Fruit fly (Drosophila melanogaster): Measurements from ENCODE around the gene Mkk4.

Mkk4 gene

dm6 chr3R:8642376-8642966 is 8.1 kb downstream of the Mkk4 start:
- no peak for TF ChIP-seq CG17801 (GFP tag; optimal IDR thresholded peaks at IDR 0.05; ENCODE audit: partially characterized antibody)

dm6 chr3R:8638629-8639028 is 12.0 kb downstream of the Mkk4 start:
- no peak for TF ChIP-seq CG17801 (GFP tag; optimal IDR thresholded peaks at IDR 0.05; ENCODE audit: partially characterized antibody)

- no peak for TF ChIP-seq CG17801 (GFP tag; optimal IDR thresholded peaks at IDR 0.05; ENCODE audit: partially characterized antibody)
Observed at dm6 chr3R:8635778-8636177, 14.8 kb downstream of the Mkk4 start, which contains the start of gene Or85e. Gene Or85e, minus strand, starts transcription at chr3R:8635878.

dm6 chr3R:8620737-8621136 is 29.9 kb downstream of the Mkk4 start:
- no peak for TF ChIP-seq CG17801 (GFP tag; optimal IDR thresholded peaks at IDR 0.05; ENCODE audit: partially characterized antibody)

- no peak for TF ChIP-seq CG17801 (GFP tag; optimal IDR thresholded peaks at IDR 0.05; ENCODE audit: partially characterized antibody)
Observed at dm6 chr3R:8619089-8619488, 31.5 kb downstream of the Mkk4 start.

dm6 chr3R:8616149-8616548 is 34.4 kb downstream of the Mkk4 start:
- no peak for TF ChIP-seq CG17801 (GFP tag; optimal IDR thresholded peaks at IDR 0.05; ENCODE audit: partially characterized antibody)

All from ovary, adult (tissue).